Fruit fly (Drosophila melanogaster) whole organism, wandering third instar larva: Measurements from ENCODE around the gene syd.
A peak's percentile ranks its signal among the peaks of the same experiment; 100 is the strongest.

Experiments
- Abd-B ChIP-seq: fragments of >200 bp; optimal IDR thresholded peaks from 2 replicates; lab custom pipeline; 2017; ENCODE audit warnings: missing biosample characterization, missing genetic modification characterization
- CG32264 ChIP-seq: fragments of 200-800 bp; sonication (Bioruptor generic); optimal IDR thresholded peaks from 2 replicates; lab custom pipeline; 2016; ENCODE audit warnings: missing biosample characterization, missing genetic modification characterization
- CG9705 ChIP-seq: fragments of 200-800 bp; sonication (Bioruptor generic); optimal IDR thresholded peaks from 2 replicates; lab custom pipeline; 2018; ENCODE audit warnings: missing biosample characterization, mild to moderate bottlenecking, missing genetic modification characterization
- CrebA ChIP-seq: fragments of 200-800 bp; sonication (Bioruptor generic); optimal IDR thresholded peaks from 2 replicates; lab custom pipeline; 2016; ENCODE audit warnings: missing biosample characterization, mild to moderate bottlenecking, missing genetic modification characterization, borderline replicate concordance
- Dfd ChIP-seq: fragments of >200 bp; optimal IDR thresholded peaks from 2 replicates; lab custom pipeline; 2017; ENCODE audit warnings: missing biosample characterization, missing genetic modification characterization
- Dif ChIP-seq: fragments of 200-275, 200-300 bp; sonication (Bioruptor generic); optimal IDR thresholded peaks from 2 replicates; lab custom pipeline; 2018; ENCODE audit warnings: missing biosample characterization, missing genetic modification characterization; ENCODE audit not compliant: partially characterized antibody
- GATAd ChIP-seq: sonication (Bioruptor generic); optimal IDR thresholded peaks from 2 replicates; lab custom pipeline; 2016; ENCODE audit warnings: missing biosample characterization, missing genetic modification characterization
- HLH106 ChIP-seq: fragments of 200-800 bp; optimal IDR thresholded peaks from 3 replicates; lab custom pipeline; 2019; ENCODE audit warnings: missing biosample characterization, mild to moderate bottlenecking, missing genetic modification characterization, moderate library complexity
- Hnf4 ChIP-seq: fragments of 200-800 bp; sonication (Bioruptor generic); optimal IDR thresholded peaks from 2 replicates; lab custom pipeline; 2016; ENCODE audit warnings: missing biosample characterization, mild to moderate bottlenecking, missing genetic modification characterization
- Hr78 ChIP-seq: fragments of >200 bp; optimal IDR thresholded peaks from 2 replicates; lab custom pipeline; 2017; ENCODE audit warnings: missing biosample characterization, missing genetic modification characterization
- Hr83 ChIP-seq: fragments of 200-300 bp; sonication (Bioruptor generic); optimal IDR thresholded peaks from 2 replicates; lab custom pipeline; 2016; ENCODE audit warnings: missing biosample characterization, mild to moderate bottlenecking, missing genetic modification characterization, moderate library complexity; ENCODE audit not compliant: poor library complexity, severe bottlenecking
- N ChIP-seq: fragments of >200 bp; optimal IDR thresholded peaks from 2 replicates; lab custom pipeline; 2018; ENCODE audit warnings: missing biosample characterization, missing external identifiers, missing genetic modification characterization
- OdsH ChIP-seq: fragments of 200-800 bp; sonication (Bioruptor generic); optimal IDR thresholded peaks from 2 replicates; lab custom pipeline; 2016; ENCODE audit warnings: missing biosample characterization, mild to moderate bottlenecking, missing genetic modification characterization
- Sp1 ChIP-seq: fragments of 200-800 bp; sonication (Bioruptor generic); optimal IDR thresholded peaks from 3 replicates; lab custom pipeline; 2019; ENCODE audit warnings: missing biosample characterization, mild to moderate bottlenecking, missing genetic modification characterization, moderate library complexity
- Vsx2 ChIP-seq: fragments of 200-300, 225-300 bp; sonication (Bioruptor generic); optimal IDR thresholded peaks from 2 replicates; lab custom pipeline; 2018; ENCODE audit warnings: missing biosample characterization, missing genetic modification characterization; ENCODE audit not compliant: partially characterized antibody
- br ChIP-seq: fragments of 200-800 bp; sonication (Bioruptor generic); optimal IDR thresholded peaks from 2 replicates; lab custom pipeline; 2016; ENCODE audit warnings: missing biosample characterization, missing genetic modification characterization
- dl ChIP-seq, 2 experiments: fragments of 175-275, 200-275 bp in 1 of 2; fragments of 200-275 bp in 1 of 2; sonication (Bioruptor generic); optimal IDR thresholded peaks; lab custom pipeline; 2018; ENCODE audit warnings: mild to moderate bottlenecking in 2 of 2, missing biosample characterization in 2 of 2, missing genetic modification characterization in 2 of 2, moderate library complexity in 2 of 2; ENCODE audit not compliant: partially characterized antibody in 2 of 2, insufficient read depth in 1 of 2
- dmrt93B ChIP-seq: fragments of 200-800 bp; sonication (Bioruptor generic); optimal IDR thresholded peaks from 2 replicates; lab custom pipeline; 2018; ENCODE audit warnings: missing biosample characterization, mild to moderate bottlenecking, missing genetic modification characterization
- ey ChIP-seq: fragments of 200-800 bp; sonication (Bioruptor generic); optimal IDR thresholded peaks from 2 replicates; lab custom pipeline; 2016; ENCODE audit warnings: missing biosample characterization, missing genetic modification characterization
- foxo ChIP-seq, 2 experiments: fragments of 200-800 bp; sonication (Bioruptor generic); optimal IDR thresholded peaks; 2 replicates in 1 of 2; 3 replicates in 1 of 2; lab custom pipeline; 2016 to 2017; ENCODE audit warnings: missing biosample characterization in 2 of 2, missing genetic modification characterization in 2 of 2
- h ChIP-seq: fragments of 200-800 bp; sonication (Bioruptor generic); optimal IDR thresholded peaks from 3 replicates; lab custom pipeline; 2016; ENCODE audit warnings: missing biosample characterization, mild to moderate bottlenecking, missing genetic modification characterization
- jim ChIP-seq: fragments of 175-275, 200-325 bp; sonication (Bioruptor generic); optimal IDR thresholded peaks from 2 replicates; lab custom pipeline; 2016; ENCODE audit warnings: missing biosample characterization, mild to moderate bottlenecking, missing genetic modification characterization
- lola ChIP-seq: fragments of >200 bp; optimal IDR thresholded peaks from 2 replicates; lab custom pipeline; 2017; ENCODE audit warnings: missing biosample characterization, missing genetic modification characterization
- psq ChIP-seq: fragments of 200-800 bp; sonication (Bioruptor generic); optimal IDR thresholded peaks from 3 replicates; lab custom pipeline; 2017; ENCODE audit warnings: missing biosample characterization, mild to moderate bottlenecking, missing genetic modification characterization, moderate library complexity
- rgr ChIP-seq: fragments of 200-800 bp; sonication (Bioruptor generic); optimal IDR thresholded peaks from 3 replicates; lab custom pipeline; 2016; ENCODE audit warnings: missing biosample characterization, mild to moderate bottlenecking, missing genetic modification characterization
- sage ChIP-seq: fragments of 200-800 bp; sonication (Bioruptor generic); optimal IDR thresholded peaks from 2 replicates; lab custom pipeline; 2016; ENCODE audit warnings: missing biosample characterization, mild to moderate bottlenecking, missing genetic modification characterization
- tai ChIP-seq: sonication (Bioruptor generic); optimal IDR thresholded peaks from 2 replicates; lab custom pipeline; 2016; ENCODE audit warnings: missing biosample characterization, missing genetic modification characterization
- usp ChIP-seq: fragments of >200 bp; optimal IDR thresholded peaks from 2 replicates; lab custom pipeline; 2017; ENCODE audit warnings: missing biosample characterization, missing genetic modification characterization
- woc ChIP-seq: sonication (Bioruptor generic); optimal IDR thresholded peaks from 2 replicates; lab custom pipeline; 2016; ENCODE audit warnings: missing biosample characterization, mild to moderate bottlenecking, missing genetic modification characterization

Gene syd

dm6 chr3L:7946222-7946621, 10.3 kb upstream of the syd start, which contains the start of gene CG43880:
TSS of gene CG43880 (minus strand) at chr3L:7946322.
- no peak for TF ChIP-seq foxo (GFP tag; optimal IDR thresholded peaks at IDR 0.05; lab: Kevin White, UChicago)
- no peak for TF ChIP-seq dmrt93B (GFP tag; lab: Kevin White, UChicago)
- no peak for TF ChIP-seq CG9705 (GFP tag; lab: Kevin White, UChicago)
- no peak for TF ChIP-seq Dif (GFP tag; lab: Kevin White, UChicago)
- no peak for TF ChIP-seq jim (GFP tag; lab: Kevin White, UChicago)

dm6 chr3L:7943950-7944349, 8.0 kb upstream of the syd start:
- TF ChIP-seq Vsx2 (no peak), h (no peak), Hnf4 (GFP tag; lab: Kevin White, UChicago) (no peak), Dif (GFP tag; lab: Kevin White, UChicago) (no peak), psq (GFP tag; lab: Kevin White, UChicago) (no peak), Sp1 (GFP tag; lab: Kevin White, UChicago) (no peak), N (no peak), rgr (GFP tag; lab: Kevin White, UChicago) (no peak), dl (GFP tag; optimal IDR thresholded peaks at IDR 0.05; lab: Kevin White, UChicago; ENCODE audit: insufficient read depth in 1 of 2, partially characterized antibody in 2 of 2) (no peak), lola (GFP tag; lab: Kevin White, UChicago) (no peak), Abd-B (GFP tag; lab: Kevin White, UChicago) (no peak), dmrt93B (GFP tag; lab: Kevin White, UChicago) (no peak), br (GFP tag; lab: Kevin White, UChicago) (no peak), Hr83 (no peak), foxo (GFP tag; optimal IDR thresholded peaks at IDR 0.05; lab: Kevin White, UChicago) (no peak)

dm6 chr3L:7943046-7943445, 7.1 kb upstream of the syd start:
- TF ChIP-seq dmrt93B (GFP tag; lab: Kevin White, UChicago) (peak; percentile 4), psq (GFP tag; lab: Kevin White, UChicago) (peak; percentile 29), woc (GFP tag; lab: Kevin White, UChicago) (no peak)

dm6 chr3L:7942403-7942952, 6.6 kb upstream of the syd start:
- TF ChIP-seq usp = no peak
- TF ChIP-seq CG32264 (GFP tag; lab: Kevin White, UChicago) = no peak
- TF ChIP-seq CG9705 (GFP tag; lab: Kevin White, UChicago) = no peak
- no peak for TF ChIP-seq dmrt93B (GFP tag; lab: Kevin White, UChicago)
- no peak for TF ChIP-seq HLH106 (tag; lab: Kevin White, UChicago)
- peak; percentile 42 for TF ChIP-seq CrebA (GFP tag; lab: Kevin White, UChicago)
- no peak for TF ChIP-seq GATAd (GFP tag; lab: Kevin White, UChicago)
- no peak for TF ChIP-seq dl (GFP tag; optimal IDR thresholded peaks at IDR 0.05; lab: Kevin White, UChicago; ENCODE audit: insufficient read depth in 1 of 2, partially characterized antibody in 2 of 2)
- TF ChIP-seq tai = no peak
- peak; percentile 20 for TF ChIP-seq Sp1 (GFP tag; lab: Kevin White, UChicago)
- no peak for TF ChIP-seq lola (GFP tag; lab: Kevin White, UChicago)
- TF ChIP-seq sage (GFP tag; lab: Kevin White, UChicago) = no peak
- no peak for TF ChIP-seq ey
- no peak for TF ChIP-seq N
- peak; percentile 34 for TF ChIP-seq h
- TF ChIP-seq foxo (GFP tag; optimal IDR thresholded peaks at IDR 0.05; lab: Kevin White, UChicago) = no peak

- TF ChIP-seq psq (GFP tag; lab: Kevin White, UChicago) = no peak
- no peak for TF ChIP-seq rgr (GFP tag; lab: Kevin White, UChicago)
- no peak for TF ChIP-seq ey
- TF ChIP-seq CG9705 (GFP tag; lab: Kevin White, UChicago) = no peak
- TF ChIP-seq dl (GFP tag; optimal IDR thresholded peaks at IDR 0.05; lab: Kevin White, UChicago; ENCODE audit: insufficient read depth in 1 of 2, partially characterized antibody in 2 of 2) = no peak
- TF ChIP-seq Hr78 (GFP tag; lab: Kevin White, UChicago) = no peak
- no peak for TF ChIP-seq woc (GFP tag; lab: Kevin White, UChicago)
- TF ChIP-seq Dfd (GFP tag; lab: Kevin White, UChicago) = no peak
- no peak for TF ChIP-seq usp
- TF ChIP-seq Hr83 = no peak
- no peak for TF ChIP-seq Vsx2
- no peak for TF ChIP-seq Hnf4 (GFP tag; lab: Kevin White, UChicago)
- TF ChIP-seq OdsH (GFP tag; lab: Kevin White, UChicago) = no peak
Measured at dm6 chr3L:7941514-7941913, 5.6 kb upstream of the syd start.
